Fruit fly (Drosophila melanogaster): ENCODE data around the gene CG43175.

- TF ChIP-seq CrebA (GFP tag; optimal IDR thresholded peaks at IDR 0.05; ENCODE audit: borderline replicate concordance): no peak
- TF ChIP-seq Sp1 (GFP tag; optimal IDR thresholded peaks at IDR 0.05): no peak
- TF ChIP-seq HLH106 (tag; optimal IDR thresholded peaks at IDR 0.05): no peak
- no peak for TF ChIP-seq ey (GFP tag; optimal IDR thresholded peaks at IDR 0.05)
- no peak for TF ChIP-seq Hr78 (GFP tag; optimal IDR thresholded peaks at IDR 0.05)
- TF ChIP-seq usp (GFP tag; optimal IDR thresholded peaks at IDR 0.05): no peak
- TF ChIP-seq Hr83 (GFP tag; optimal IDR thresholded peaks at IDR 0.05; ENCODE audit: poor library complexity, severe bottlenecking): no peak
Observed at dm6 chr3R:17626827-17627226, 3.7 kb upstream of the CG43175 start, which contains the start of gene CG14325.
